Worm (Caenorhabditis elegans): ENCODE measurements around the gene aak-1.

aak-1 gene

DNA sequence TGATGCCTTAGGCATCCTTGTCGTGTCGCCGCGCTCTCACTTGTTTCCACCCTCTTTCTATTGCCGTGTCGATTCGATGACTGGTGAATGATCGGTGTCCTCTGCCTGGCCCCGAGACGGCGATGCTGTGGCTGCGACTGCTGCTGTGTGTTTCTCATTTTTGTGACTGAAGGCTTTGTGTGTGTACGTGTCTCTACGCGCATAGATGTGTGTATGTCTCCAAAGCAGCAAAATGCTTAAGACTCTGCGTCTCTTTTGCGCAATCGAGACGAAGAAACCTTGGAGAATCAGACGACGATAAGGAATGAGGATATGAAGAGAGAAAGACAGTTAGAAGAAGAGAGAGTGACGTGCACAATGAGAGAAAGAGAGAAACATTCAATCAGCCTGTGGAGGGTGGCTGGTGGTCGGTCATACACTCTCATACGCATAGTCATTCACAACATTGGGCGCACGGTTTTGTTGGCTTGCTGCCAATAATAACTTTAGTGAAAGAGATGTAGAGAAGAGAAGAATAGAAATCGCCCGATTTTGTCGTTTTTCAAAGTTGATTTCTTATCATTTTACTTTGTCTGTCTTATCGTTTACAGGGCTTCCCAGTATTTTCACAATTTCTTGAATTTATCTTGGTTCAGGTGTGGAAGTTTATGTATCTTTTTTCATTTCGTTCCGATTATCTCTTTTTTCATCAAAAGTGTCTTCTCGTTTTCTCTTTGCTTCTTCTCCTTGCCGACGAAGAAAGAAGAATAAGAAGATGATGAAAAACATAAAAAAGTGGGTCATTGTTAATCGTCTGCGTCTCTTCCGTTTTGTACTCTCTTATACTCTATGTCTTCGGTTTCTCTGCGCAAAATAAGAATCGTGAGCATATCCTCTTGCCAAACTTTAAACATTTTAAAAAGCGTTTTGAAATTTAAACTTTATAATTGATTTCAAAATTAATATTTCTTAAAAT is 41.3 kb upstream of the aak-1 start (continued):
- TF ChIP-seq lin-29 (GFP tag; IDR thresholded peaks at IDR 0.05) (peak; percentile 44; the same call in 1 of the 2 replicates), egl-27 (tag; optimal IDR thresholded peaks at IDR 0.05) (peak; percentile 92), egl-43 (GFP tag; IDR thresholded peaks at IDR 0.05) (peak; percentile 81), hmg-1.1 (GFP tag; IDR thresholded peaks at IDR 0.05) (peak; percentile 92), skn-1 (tag; optimal IDR thresholded peaks at IDR 0.05) (no peak), F26F4.8 (GFP tag; conservative IDR thresholded peaks at IDR 0.05) (no peak), lin-39 (tag; optimal IDR thresholded peaks at IDR 0.05) (peak; percentile 34), daf-19 (GFP tag; conservative IDR thresholded peaks at IDR 0.05) (0 out of 2 replicates have a peak, but pooled peaks have one; percentile 58), mdt-29 (GFP tag; IDR thresholded peaks at IDR 0.05) (no peak), madf-5 (GFP tag; IDR thresholded peaks at IDR 0.05) (0 out of 4 replicates have a peak, but pooled peaks of 1 of the 2 experiments have one; percentile 5)

DNA sequence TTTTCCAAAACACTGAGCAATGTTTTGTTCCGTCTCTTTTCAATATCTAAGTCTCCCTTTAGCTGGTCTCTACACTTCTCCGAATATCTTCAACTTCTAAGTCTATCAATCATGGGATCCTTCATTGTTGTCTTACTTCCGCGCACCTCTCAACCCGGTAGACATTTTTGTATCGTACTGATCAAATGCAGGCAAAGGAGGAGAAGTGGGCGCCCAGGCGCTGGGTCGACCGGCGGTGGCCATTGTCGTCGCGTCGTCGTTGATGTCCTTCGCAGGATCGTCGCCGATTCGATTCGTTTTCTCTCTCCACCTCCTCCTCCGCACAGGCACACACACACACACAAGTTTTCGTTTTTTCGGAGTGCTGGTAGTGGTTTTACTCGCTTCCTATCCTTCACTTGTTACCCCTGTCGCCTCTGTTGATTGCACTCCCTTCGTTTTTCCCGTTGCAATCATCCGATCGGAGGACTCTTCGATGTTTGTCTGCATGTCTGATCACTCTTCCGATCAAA is 40.5 kb upstream of the aak-1 start:
- TF ChIP-seq unc-62 (GFP tag; optimal IDR thresholded peaks at IDR 0.05 in 1 of 2) (peak in 1 of 2 experiments; percentile 40), unc-62 (tag; optimal IDR thresholded peaks at IDR 0.05) (no peak), set-16 (GFP tag; IDR thresholded peaks at IDR 0.05) (peak; percentile 78; the same call in 1 of the 2 replicates), aha-1 (tag) (peak; percentile 94), pqm-1 (tag; optimal IDR thresholded peaks at IDR 0.05) (no peak), pha-4 (GFP tag; IDR thresholded peaks at IDR 0.05) (no peak), pha-4 (tag; optimal IDR thresholded peaks at IDR 0.05) (no peak), mxl-2 (GFP tag; conservative IDR thresholded peaks at IDR 0.05) (0 out of 2 replicates have a peak, but pooled peaks have one; percentile 39)

DNA sequence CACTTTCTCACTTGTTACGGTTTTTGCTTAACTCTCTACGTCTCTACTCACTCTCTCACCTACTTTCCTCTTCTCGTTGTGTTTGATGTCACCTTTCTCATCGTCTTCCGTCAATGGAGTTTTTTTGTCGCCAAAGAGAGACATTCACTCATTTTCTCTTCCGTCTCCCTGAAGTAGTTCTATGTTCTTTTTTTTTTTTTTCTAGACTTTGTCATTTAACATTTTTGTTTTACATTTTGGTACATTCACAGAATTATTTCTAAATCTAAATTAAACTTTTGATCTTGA is 39.9 kb upstream of the aak-1 start:
- TF ChIP-seq lin-38 (GFP tag; IDR thresholded peaks at IDR 0.05) = no peak
- TF ChIP-seq ctbp-1 (GFP tag; IDR thresholded peaks at IDR 0.05) = no peak
- TF ChIP-seq ceh-32 (tag; optimal IDR thresholded peaks at IDR 0.05; ENCODE audit: poor library complexity) = no peak
- TF ChIP-seq tra-1 (GFP tag; IDR thresholded peaks at IDR 0.05) = no peak
- no peak for TF ChIP-seq F49E8.2 (tag; optimal IDR thresholded peaks at IDR 0.05; ENCODE audit: borderline replicate concordance)
- no peak for TF ChIP-seq Y75B8A.6 (GFP tag; IDR thresholded peaks at IDR 0.05)
- no peak for TF ChIP-seq egl-43 (GFP tag; IDR thresholded peaks at IDR 0.05)
- TF ChIP-seq pqm-1 (tag; optimal IDR thresholded peaks at IDR 0.05) = no peak
- TF ChIP-seq spr-1 (tag; optimal IDR thresholded peaks at IDR 0.05) = no peak
- peak; percentile 17 for TF ChIP-seq nhr-25 (tag; optimal IDR thresholded peaks at IDR 0.05; ENCODE audit: borderline replicate concordance, insufficient read depth)
- TF ChIP-seq saeg-2 (GFP tag; IDR thresholded peaks at IDR 0.05) = no peak
- peak; percentile 18 for TF ChIP-seq mes-2 (tag; optimal IDR thresholded peaks at IDR 0.05; ENCODE audit: poor library complexity, severe bottlenecking)
- TF ChIP-seq daf-8 (GFP tag; IDR thresholded peaks at IDR 0.05) = no peak
- TF ChIP-seq php-3 (GFP tag; IDR thresholded peaks at IDR 0.05) = no peak
- 0 out of 2 replicates have a peak, but pooled peaks have one; percentile 7 for TF ChIP-seq dmd-6 (GFP tag; IDR thresholded peaks at IDR 0.05)
- TF ChIP-seq dmd-8 (GFP tag; IDR thresholded peaks at IDR 0.05) = no peak
- no peak for TF ChIP-seq ceh-28 (tag; optimal IDR thresholded peaks at IDR 0.05)
- TF ChIP-seq nhr-102 (tag; optimal IDR thresholded peaks at IDR 0.05) = no peak
- TF ChIP-seq mxl-3 (GFP tag; optimal IDR thresholded peaks at IDR 0.05) = no peak
- peak; percentile 37 for TF ChIP-seq nhr-6 (tag; optimal IDR thresholded peaks at IDR 0.05)
- TF ChIP-seq nhr-76 (tag; optimal IDR thresholded peaks at IDR 0.05) = no peak
- no peak for TF ChIP-seq madf-9 (GFP tag; conservative IDR thresholded peaks at IDR 0.05)
- no peak for TF ChIP-seq Y48G9A.11 (GFP tag; IDR thresholded peaks at IDR 0.05)
- peak; percentile 56 for TF ChIP-seq nhr-28 (tag; optimal IDR thresholded peaks at IDR 0.05)
- TF ChIP-seq arid-1 (GFP tag; conservative IDR thresholded peaks at IDR 0.05) = no peak; the same call in 1 of the 2 replicates
- TF ChIP-seq attf-4 (tag; optimal IDR thresholded peaks at IDR 0.05) = no peak
- TF ChIP-seq duxl-1 (tag; optimal IDR thresholded peaks at IDR 0.05; ENCODE audit: poor library complexity) = no peak
- TF ChIP-seq pha-4 (GFP tag; IDR thresholded peaks at IDR 0.05) = no peak
- TF ChIP-seq pha-4 (tag; optimal IDR thresholded peaks at IDR 0.05) = no peak
- TF ChIP-seq unc-130 (GFP tag; optimal IDR thresholded peaks at IDR 0.05) = no peak

Measured in whole organism, L4 larva.